Fruit fly (Drosophila melanogaster) whole organism, embryonic: ENCODE data around the gene Rbp6.
A peak's percentile ranks its signal among the peaks of the same experiment; 100 is the strongest.

Experiments
- B-H2 ChIP-seq: fragments of 200-800 bp; sonication (Bioruptor generic); optimal IDR thresholded peaks from 2 replicates; lab custom pipeline; 2018; ENCODE audit warnings: missing biosample characterization, mild to moderate bottlenecking, missing genetic modification characterization
- CG10274 ChIP-seq: fragments of 200-800 bp; sonication (Bioruptor generic); optimal IDR thresholded peaks from 3 replicates; lab custom pipeline; 2017; ENCODE audit warnings: missing biosample characterization, mild to moderate bottlenecking, missing genetic modification characterization
- CG11398 ChIP-seq: fragments of 200-800 bp; sonication (Bioruptor generic); optimal IDR thresholded peaks from 2 replicates; lab custom pipeline; 2016; ENCODE audit warnings: missing biosample characterization, missing genetic modification characterization
- CG12219 ChIP-seq: fragments of 200-800 bp; sonication (Bioruptor generic); optimal IDR thresholded peaks from 3 replicates; lab custom pipeline; 2018; ENCODE audit warnings: missing biosample characterization, mild to moderate bottlenecking, missing genetic modification characterization
- CG13123 ChIP-seq: fragments of 200-800 bp; sonication (Bioruptor generic); optimal IDR thresholded peaks from 2 replicates; lab custom pipeline; 2016; ENCODE audit warnings: missing biosample characterization, missing genetic modification characterization
- CG13894 ChIP-seq: fragments of 200-800 bp; sonication (Bioruptor generic); optimal IDR thresholded peaks from 3 replicates; lab custom pipeline; 2018; ENCODE audit warnings: missing biosample characterization, mild to moderate bottlenecking, missing genetic modification characterization, moderate library complexity
- CG14441 ChIP-seq: fragments of 200-800 bp; sonication (Bioruptor generic); IDR thresholded peaks from 2 replicates; pipeline ENCODE4 v1.3.6; 2022; ENCODE audit warnings: missing biosample characterization, missing genetic modification characterization
- CG15696 ChIP-seq: fragments of 200-800 bp; sonication (Bioruptor generic); optimal IDR thresholded peaks from 2 replicates; lab custom pipeline; 2019; ENCODE audit warnings: missing biosample characterization, mild to moderate bottlenecking, missing genetic modification characterization, moderate library complexity
- CG1603 ChIP-seq: fragments of 200-800 bp; sonication (Bioruptor generic); optimal IDR thresholded peaks from 2 replicates; lab custom pipeline; 2019; ENCODE audit warnings: missing biosample characterization, mild to moderate bottlenecking, missing genetic modification characterization, moderate library complexity
- CG2678 ChIP-seq: fragments of 200-800 bp; sonication (Bioruptor generic); optimal IDR thresholded peaks from 3 replicates; lab custom pipeline; 2019; ENCODE audit warnings: missing biosample characterization, mild to moderate bottlenecking, missing genetic modification characterization, moderate library complexity
- CG32532 ChIP-seq: fragments of 200-800 bp; sonication (Bioruptor generic); IDR thresholded peaks from 2 replicates; pipeline ENCODE4 v1.3.6; 2022; ENCODE audit warnings: missing biosample characterization, missing genetic modification characterization
- CG4360 ChIP-seq: fragments of 200-800 bp; sonication (Bioruptor generic); IDR thresholded peaks from 2 replicates; pipeline ENCODE4 v1.3.6; 2022; ENCODE audit warnings: missing biosample characterization, missing genetic modification characterization
- CG6683 ChIP-seq: fragments of 200-800 bp; sonication (Bioruptor generic); optimal IDR thresholded peaks from 2 replicates; lab custom pipeline; 2017; ENCODE audit warnings: missing biosample characterization, mild to moderate bottlenecking, missing genetic modification characterization, missing genetic modification reagents
- CG6813 ChIP-seq: fragments of 200-800 bp; sonication (Bioruptor generic); optimal IDR thresholded peaks from 2 replicates; lab custom pipeline; 2017; ENCODE audit warnings: missing biosample characterization, missing genetic modification characterization, mild to moderate bottlenecking, moderate library complexity, missing genetic modification reagents
- CoRest ChIP-seq: fragments of 200-800 bp; sonication (Bioruptor generic); optimal IDR thresholded peaks from 3 replicates; lab custom pipeline; 2018; ENCODE audit warnings: missing biosample characterization, mild to moderate bottlenecking, missing genetic modification characterization, moderate library complexity
- ERR ChIP-seq: fragments of 200-800 bp; sonication (Bioruptor generic); optimal IDR thresholded peaks from 2 replicates; lab custom pipeline; 2016; ENCODE audit warnings: missing biosample characterization, missing genetic modification characterization
- Eip74EF ChIP-seq, 2 experiments: fragments of 200-800 bp in 1 of 2; fragments of >200 bp in 1 of 2; sonication (Bioruptor generic) in 1 of 2; optimal IDR thresholded peaks; 2 replicates each; lab custom pipeline; 2017 to 2019; ENCODE audit warnings: missing biosample characterization in 2 of 2, missing genetic modification characterization in 2 of 2, mild to moderate bottlenecking in 1 of 2, moderate library complexity in 1 of 2
- Ets97D ChIP-seq: fragments of 200-800 bp; sonication (Bioruptor generic); optimal IDR thresholded peaks from 3 replicates; lab custom pipeline; 2016; ENCODE audit warnings: missing biosample characterization, missing genetic modification characterization
- GATAe ChIP-seq: fragments of 200-800 bp; sonication (Bioruptor generic); conservative IDR thresholded peaks from 2 replicates; pipeline ENCODE4 v1.3.6; 2022; ENCODE audit warnings: missing biosample characterization, missing genetic modification characterization
- HmgD ChIP-seq: fragments of 200-800 bp; sonication (Bioruptor generic); optimal IDR thresholded peaks from 3 replicates; lab custom pipeline; 2016; ENCODE audit warnings: missing biosample characterization, missing genetic modification characterization
- Hr78 ChIP-seq, 2 experiments: fragments of 200-800 bp in 1 of 2; fragments of >200 bp in 1 of 2; sonication (Bioruptor generic) in 1 of 2; optimal IDR thresholded peaks; 2 replicates each; lab custom pipeline; 2017 to 2019; ENCODE audit warnings: missing biosample characterization in 2 of 2, missing genetic modification characterization in 2 of 2, mild to moderate bottlenecking in 1 of 2, moderate library complexity in 1 of 2
- TFAM ChIP-seq: fragments of 200-800 bp; sonication (Bioruptor generic); optimal IDR thresholded peaks from 2 replicates; lab custom pipeline; 2017; ENCODE audit warnings: missing biosample characterization, missing genetic modification characterization, inconsistent platforms
- Vsx1 ChIP-seq: fragments of 200-800 bp; sonication (Bioruptor generic); optimal IDR thresholded peaks from 2 replicates; lab custom pipeline; 2017; ENCODE audit warnings: missing biosample characterization, mild to moderate bottlenecking, missing genetic modification characterization, missing genetic modification reagents
- Xrp1 ChIP-seq: fragments of 200-800 bp; sonication (Bioruptor generic); IDR thresholded peaks from 2 replicates; pipeline ENCODE4 v1.3.6; 2022; ENCODE audit warnings: missing biosample characterization, missing genetic modification characterization
- crp ChIP-seq, 2 experiments: fragments of 200-800 bp; sonication (Bioruptor generic); optimal IDR thresholded peaks; 2 replicates in 1 of 2; 3 replicates in 1 of 2; lab custom pipeline; 2017; ENCODE audit warnings: missing biosample characterization in 2 of 2, missing genetic modification characterization in 2 of 2, mild to moderate bottlenecking in 1 of 2, moderate library complexity in 1 of 2
- ewg ChIP-seq: fragments of 200-800 bp; sonication (Bioruptor generic); optimal IDR thresholded peaks from 3 replicates; lab custom pipeline; 2017; ENCODE audit warnings: mild to moderate bottlenecking, missing biosample characterization, missing genetic modification reagents, missing genetic modification characterization
- exex ChIP-seq: fragments of 200-800 bp; sonication (Bioruptor generic); optimal IDR thresholded peaks from 4 replicates; lab custom pipeline; 2018; ENCODE audit warnings: missing biosample characterization, mild to moderate bottlenecking, missing genetic modification characterization, moderate library complexity
- fd102C ChIP-seq: fragments of 200-800 bp; sonication (Bioruptor generic); optimal IDR thresholded peaks from 2 replicates; lab custom pipeline; 2018; ENCODE audit warnings: missing biosample characterization, mild to moderate bottlenecking, missing genetic modification characterization, moderate library complexity
- grau ChIP-seq: fragments of 200-800 bp; optimal IDR thresholded peaks from 3 replicates; lab custom pipeline; 2019; ENCODE audit warnings: missing biosample characterization, mild to moderate bottlenecking, missing genetic modification characterization, moderate library complexity
- gsb-n ChIP-seq: fragments of 200-800 bp; sonication (Bioruptor generic); optimal IDR thresholded peaks from 3 replicates; lab custom pipeline; 2018; ENCODE audit warnings: missing biosample characterization, mild to moderate bottlenecking, missing genetic modification characterization
- gt ChIP-seq: fragments of 200-800 bp; sonication (Bioruptor generic); IDR thresholded peaks from 2 replicates; pipeline ENCODE4 v1.3.6; 2022; ENCODE audit warnings: missing biosample characterization, missing genetic modification characterization
- hb ChIP-seq: fragments of 200-800 bp; sonication (Bioruptor generic); IDR thresholded peaks from 3 replicates; pipeline ENCODE4 v1.3.6; 2022; ENCODE audit warnings: missing biosample characterization, missing genetic modification characterization; ENCODE audit not compliant: partially characterized antibody
- luna ChIP-seq: fragments of 200-800 bp; sonication (Bioruptor generic); optimal IDR thresholded peaks from 2 replicates; lab custom pipeline; 2016; ENCODE audit warnings: missing biosample characterization, missing genetic modification characterization
- mirr ChIP-seq: fragments of 200-800 bp; sonication (Bioruptor generic); optimal IDR thresholded peaks from 3 replicates; lab custom pipeline; 2018; ENCODE audit warnings: missing biosample characterization, mild to moderate bottlenecking, missing genetic modification characterization
- nerfin-1 ChIP-seq: fragments of 200-800 bp; sonication (Bioruptor generic); optimal IDR thresholded peaks from 3 replicates; lab custom pipeline; 2019; ENCODE audit warnings: missing biosample characterization, mild to moderate bottlenecking, missing genetic modification characterization, moderate library complexity
- pan ChIP-seq, 4 experiments: fragments of >200 bp in 3 of 4; fragments of 200-800 bp in 1 of 4; sonication (Bioruptor generic) in 1 of 4; optimal IDR thresholded peaks in 3 of 4; IDR thresholded peaks in 1 of 4; 2 replicates each; pipeline versions ENCODE4 v1.3.6 to Lab custom; 2017 to 2022; ENCODE audit warnings: missing biosample characterization in 2 of 4, missing genetic modification characterization in 2 of 4, mixed read lengths in 1 of 4
- phol ChIP-seq: fragments of 200-800 bp; sonication (Bioruptor generic); optimal IDR thresholded peaks from 3 replicates; lab custom pipeline; 2018; ENCODE audit warnings: missing biosample characterization, mild to moderate bottlenecking, missing genetic modification characterization, moderate library complexity
- pita ChIP-seq: fragments of 200-800 bp; sonication (Bioruptor generic); optimal IDR thresholded peaks from 2 replicates; lab custom pipeline; 2017; ENCODE audit warnings: missing biosample characterization, mild to moderate bottlenecking, missing genetic modification characterization
- pros ChIP-seq: fragments of 200-800 bp; sonication (Bioruptor generic); optimal IDR thresholded peaks from 3 replicates; lab custom pipeline; 2019; ENCODE audit warnings: missing biosample characterization, mild to moderate bottlenecking, missing genetic modification characterization, moderate library complexity
- rib ChIP-seq: fragments of 200-800 bp; sonication (Bioruptor generic); IDR thresholded peaks from 2 replicates; pipeline ENCODE4 v1.3.6; 2022; ENCODE audit warnings: missing biosample characterization, missing genetic modification characterization
- sens ChIP-seq: fragments of 200-800 bp; sonication (Bioruptor generic); peaks from one replicate; lab custom pipeline; 2016; ENCODE audit warnings: missing biosample characterization, missing genetic modification characterization
- seq ChIP-seq: fragments of 200-800 bp; sonication (Bioruptor generic); IDR thresholded peaks from 2 replicates; pipeline ENCODE4 v1.3.6; 2022; ENCODE audit warnings: missing biosample characterization, missing genetic modification characterization
- sqz ChIP-seq: fragments of 200-800 bp; sonication (Bioruptor generic); optimal IDR thresholded peaks from 3 replicates; lab custom pipeline; 2018; ENCODE audit warnings: missing biosample characterization, mild to moderate bottlenecking, missing genetic modification characterization
- ttk ChIP-seq: fragments of 200-800 bp; sonication (Bioruptor generic); IDR thresholded peaks from 2 replicates; pipeline ENCODE4 v2.1.2; 2022; ENCODE audit warnings: missing biosample characterization, missing genetic modification characterization
- wor ChIP-seq: fragments of 200-800 bp; sonication (Bioruptor generic); IDR thresholded peaks from 2 replicates; pipeline ENCODE4 v1.3.6; 2022; ENCODE audit warnings: missing biosample characterization, missing genetic modification characterization

Gene Rbp6

dm6 chr3L:17050661-17051452, 187.2 kb downstream of the Rbp6 start (continued):
- TF ChIP-seq ewg (GFP tag; lab: Kevin White, UChicago): peak; percentile 83
- TF ChIP-seq HmgD (GFP tag; lab: Kevin White, UChicago): peak; percentile 15
- peak; percentile 97 for TF ChIP-seq CG4360 (GFP tag; lab: Robert Waterston, UW)
- TF ChIP-seq phol (tag; lab: Kevin White, UChicago): peak; percentile 11
- no peak for TF ChIP-seq seq
- peak in 1 of 2 experiments; percentile 80 for TF ChIP-seq Eip74EF (GFP tag; optimal IDR thresholded peaks at IDR 0.05; lab: Kevin White, UChicago)
- TF ChIP-seq Ets97D: peak; percentile 23

DNA sequence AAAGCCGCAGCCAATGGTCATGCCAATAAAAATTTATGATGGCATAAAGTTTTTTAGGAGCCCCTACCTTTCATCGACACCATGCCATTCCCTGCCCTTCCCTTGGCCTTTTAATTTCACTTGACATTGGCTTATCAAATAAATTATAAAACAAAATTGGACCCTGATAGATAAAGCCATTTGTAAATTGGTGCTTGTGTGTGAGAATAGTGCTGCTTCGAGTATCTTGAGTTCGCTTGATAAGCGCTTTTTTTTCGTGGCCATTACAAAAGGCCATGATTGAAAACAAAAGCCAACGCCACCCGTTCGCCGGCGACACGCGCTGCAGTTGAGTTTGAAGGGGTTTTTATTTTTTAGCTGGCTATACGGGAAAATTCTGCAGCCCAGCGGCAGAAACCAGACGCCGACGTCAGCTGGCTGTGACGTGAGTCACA, 188.1 kb downstream of the Rbp6 start:
- no peak for TF ChIP-seq CG4360 (GFP tag; lab: Robert Waterston, UW)
- peak; percentile 51 for TF ChIP-seq CG2678 (tag; lab: Kevin White, UChicago)
- 0 out of 2 replicates have a peak, but pooled peaks have one; percentile 14 for TF ChIP-seq CG14441 (GFP tag; lab: Robert Waterston, UW)
- no peak for TF ChIP-seq TFAM (GFP tag; lab: Kevin White, UChicago)
- TF ChIP-seq luna (GFP tag; lab: Kevin White, UChicago): no peak
- TF ChIP-seq CG11398 (GFP tag; lab: Kevin White, UChicago): no peak
- TF ChIP-seq GATAe (GFP tag; lab: Robert Waterston, UW): 0 out of 2 replicates have a peak, but pooled peaks have one; percentile 45
- no peak for TF ChIP-seq CoRest (tag; lab: Kevin White, UChicago)
- no peak for TF ChIP-seq ttk (GFP tag; lab: Robert Waterston, UW)
- no peak for TF ChIP-seq crp (GFP tag; optimal IDR thresholded peaks at IDR 0.05; lab: Kevin White, UChicago)
- peak; percentile 85 for TF ChIP-seq CG10274 (GFP tag; lab: Kevin White, UChicago)
- TF ChIP-seq Vsx1 (GFP tag; lab: Kevin White, UChicago): no peak
- no peak for TF ChIP-seq pan (optimal IDR thresholded peaks at IDR 0.05; lab: Kevin White, UChicago)
- peak in 1 of 2 experiments; percentile 27 for TF ChIP-seq pan (GFP tag; optimal IDR thresholded peaks at IDR 0.05 in 1 of 2, IDR thresholded peaks at IDR 0.05 in 1 of 2)
- TF ChIP-seq nerfin-1 (tag; lab: Kevin White, UChicago): no peak
- peak; percentile 28 for TF ChIP-seq CG13894
- peak; percentile 56 for TF ChIP-seq CG32532 (GFP tag; lab: Robert Waterston, UW)
- TF ChIP-seq CG6813 (GFP tag; lab: Kevin White, UChicago): peak; percentile 38
- no peak for TF ChIP-seq wor
- TF ChIP-seq CG1603: no peak
- no peak for TF ChIP-seq pros
- peak; percentile 68 for TF ChIP-seq mirr (GFP tag; lab: Kevin White, UChicago)
- no peak for TF ChIP-seq ERR (GFP tag; lab: Kevin White, UChicago)
- TF ChIP-seq CG12219 (GFP tag; lab: Kevin White, UChicago): no peak
- peak; percentile 28 for TF ChIP-seq sens (GFP tag; lab: Kevin White, UChicago)
- TF ChIP-seq gsb-n: no peak
- TF ChIP-seq B-H2: peak; percentile 65
- peak in 1 of 2 experiments; percentile 61 for TF ChIP-seq Hr78 (GFP tag; optimal IDR thresholded peaks at IDR 0.05; lab: Kevin White, UChicago)
- no peak for TF ChIP-seq gt (GFP tag; lab: Robert Waterston, UW)
- no peak for TF ChIP-seq Xrp1 (GFP tag; lab: Robert Waterston, UW)
- TF ChIP-seq rib: peak; percentile 9; the same call in 1 of the 2 replicates
- TF ChIP-seq CG15696: no peak
- 0 out of 3 replicates have a peak, but pooled peaks have one; percentile 32 for TF ChIP-seq hb (GFP tag; lab: Robert Waterston, UW)
- TF ChIP-seq exex (tag; lab: Kevin White, UChicago): peak; percentile 94
- TF ChIP-seq CG13123: no peak
- no peak for TF ChIP-seq pita
- TF ChIP-seq sqz (GFP tag; lab: Kevin White, UChicago): peak; percentile 28
- TF ChIP-seq fd102C (GFP tag; lab: Kevin White, UChicago): no peak
- no peak for TF ChIP-seq CG6683 (GFP tag; lab: Kevin White, UChicago)
- no peak for TF ChIP-seq seq
- TF ChIP-seq grau (tag; lab: Kevin White, UChicago): peak; percentile 14
